Fruit fly (Drosophila melanogaster) whole organism, embryonic: ENCODE data around the gene fw.

ENCODE experiments used
- BEAF-32 ChIP-seq: fragments of 200-800 bp; sonication (Bioruptor generic); optimal IDR thresholded peaks from 3 replicates; lab custom pipeline; 2017; ENCODE audit warnings: missing biosample characterization, missing genetic modification characterization, mild to moderate bottlenecking, moderate library complexity, missing genetic modification reagents
- CG12236 ChIP-seq: fragments of 200-800 bp; sonication (Bioruptor generic); optimal IDR thresholded peaks from 2 replicates; lab custom pipeline; 2016; ENCODE audit warnings: missing biosample characterization, missing genetic modification characterization
- CG12769 ChIP-seq: fragments of 200-800 bp; sonication (Bioruptor generic); optimal IDR thresholded peaks from 2 replicates; lab custom pipeline; 2019; ENCODE audit warnings: missing biosample characterization, mild to moderate bottlenecking, missing genetic modification characterization, moderate library complexity
- CG13287 ChIP-seq: fragments of 200-800 bp; sonication (Bioruptor generic); IDR thresholded peaks from 2 replicates; pipeline ENCODE4 v1.3.6; 2022; ENCODE audit warnings: missing biosample characterization, missing genetic modification characterization; ENCODE audit not compliant: partially characterized antibody
- CG14860 ChIP-seq: fragments of 200-800 bp; sonication (Bioruptor generic); IDR thresholded peaks from 3 replicates; pipeline ENCODE4 v1.3.6; 2022; ENCODE audit warnings: missing biosample characterization, missing genetic modification characterization; ENCODE audit not compliant: partially characterized antibody
- CG16813 ChIP-seq: fragments of 200-800 bp; sonication (Bioruptor generic); IDR thresholded peaks from 3 replicates; pipeline ENCODE4 v1.3.6; 2022; ENCODE audit warnings: missing biosample characterization, missing genetic modification characterization; ENCODE audit not compliant: partially characterized antibody
- CG18011 ChIP-seq: fragments of 200-800 bp; sonication (Bioruptor generic); optimal IDR thresholded peaks from 2 replicates; lab custom pipeline; 2017; ENCODE audit warnings: missing biosample characterization, missing genetic modification characterization, mild to moderate bottlenecking, moderate library complexity, missing genotype
- CG18599 ChIP-seq: fragments of 200-800 bp; sonication (Bioruptor generic); optimal IDR thresholded peaks from 3 replicates; lab custom pipeline; 2017; ENCODE audit warnings: missing biosample characterization, missing genetic modification characterization, mild to moderate bottlenecking, moderate library complexity, missing genetic modification reagents
- CG31441 ChIP-seq: fragments of 200-800 bp; sonication (Bioruptor generic); IDR thresholded peaks from 2 replicates; pipeline ENCODE4 v1.3.6; 2022; ENCODE audit warnings: missing biosample characterization, missing genetic modification characterization
- CG34422 ChIP-seq: fragments of 200-800 bp; sonication (Bioruptor generic); IDR thresholded peaks from 3 replicates; pipeline ENCODE4 v1.3.6; 2022; ENCODE audit warnings: missing biosample characterization, missing genetic modification characterization
- CG4707 ChIP-seq: fragments of 200-800 bp; sonication (Bioruptor generic); optimal IDR thresholded peaks from 2 replicates; lab custom pipeline; 2018; ENCODE audit warnings: missing biosample characterization, mild to moderate bottlenecking, missing genetic modification characterization, moderate library complexity
- CG7963 ChIP-seq: fragments of 200-800 bp; sonication (Bioruptor generic); IDR thresholded peaks from 3 replicates; pipeline ENCODE4 v1.3.6; 2022; ENCODE audit warnings: missing biosample characterization, missing genetic modification characterization; ENCODE audit not compliant: partially characterized antibody
- CG9437 ChIP-seq: fragments of 200-800 bp; sonication (Bioruptor generic); optimal IDR thresholded peaks from 2 replicates; lab custom pipeline; 2018; ENCODE audit warnings: missing biosample characterization, mild to moderate bottlenecking, missing genetic modification characterization
- CTCF ChIP-seq: fragments of 200-800 bp; sonication (Bioruptor generic); optimal IDR thresholded peaks from 2 replicates; lab custom pipeline; 2017; ENCODE audit warnings: missing biosample characterization, mild to moderate bottlenecking, missing genetic modification characterization, moderate library complexity
- Elba2 ChIP-seq: fragments of 200-800 bp; sonication (Bioruptor generic); optimal IDR thresholded peaks from 3 replicates; lab custom pipeline; 2016; ENCODE audit warnings: missing biosample characterization, missing genetic modification characterization
- Gsc ChIP-seq: fragments of 200-800 bp; sonication (Bioruptor generic); IDR thresholded peaks from 2 replicates; pipeline ENCODE4 v1.3.6; 2022; ENCODE audit warnings: missing biosample characterization, missing genetic modification characterization
- HHEX ChIP-seq: fragments of 200-800 bp; sonication (Bioruptor generic); optimal IDR thresholded peaks from 3 replicates; lab custom pipeline; 2017; ENCODE audit warnings: missing biosample characterization, mild to moderate bottlenecking, missing genetic modification characterization, missing genetic modification reagents
- HLH3B ChIP-seq: fragments of 200-800 bp; sonication (Bioruptor generic); IDR thresholded peaks from 2 replicates; pipeline ENCODE4 v1.3.6; 2022; ENCODE audit warnings: missing biosample characterization, missing genetic modification characterization
- MBD-R2 ChIP-seq: fragments of 200-800 bp; sonication (Bioruptor generic); IDR thresholded peaks from 2 replicates; pipeline ENCODE4 v1.3.6; 2022; ENCODE audit warnings: missing biosample characterization, missing genetic modification characterization
- MTF-1 ChIP-seq: fragments of 200-800 bp; sonication (Bioruptor generic); optimal IDR thresholded peaks from 2 replicates; lab custom pipeline; 2018; ENCODE audit warnings: missing biosample characterization, mild to moderate bottlenecking, missing genetic modification characterization, borderline replicate concordance
- Max ChIP-seq: fragments of 200-800 bp; sonication (Bioruptor generic); optimal IDR thresholded peaks from 2 replicates; lab custom pipeline; 2016; ENCODE audit warnings: missing biosample characterization, mild to moderate bottlenecking, missing genetic modification characterization
- Opbp ChIP-seq: fragments of 200-800 bp; sonication (Bioruptor generic); IDR thresholded peaks from 3 replicates; pipeline ENCODE4 v1.3.6; 2022; ENCODE audit warnings: missing biosample characterization, missing genetic modification characterization; ENCODE audit not compliant: partially characterized antibody
- Scr ChIP-seq: fragments of 200-800 bp; sonication (Bioruptor generic); IDR thresholded peaks from 2 replicates; pipeline ENCODE4 v1.3.6; 2022; ENCODE audit warnings: missing biosample characterization, missing genetic modification characterization; ENCODE audit not compliant: partially characterized antibody
- Six4 ChIP-seq: fragments of 200-800 bp; sonication (Bioruptor generic); optimal IDR thresholded peaks from 2 replicates; lab custom pipeline; 2016; ENCODE audit warnings: missing biosample characterization, missing genetic modification characterization
- Sox100B ChIP-seq: fragments of 200-800 bp; sonication (Bioruptor generic); optimal IDR thresholded peaks from 3 replicates; lab custom pipeline; 2018; ENCODE audit warnings: missing biosample characterization, mild to moderate bottlenecking, missing genetic modification characterization
- Ssrp ChIP-seq: fragments of 200-800 bp; sonication (Bioruptor generic); optimal IDR thresholded peaks from 2 replicates; lab custom pipeline; 2018; ENCODE audit warnings: missing biosample characterization, mild to moderate bottlenecking, missing genetic modification characterization, moderate library complexity
- Tbp ChIP-seq: fragments of >200 bp; optimal IDR thresholded peaks from 2 replicates; lab custom pipeline; 2018; ENCODE audit warnings: missing biosample characterization, missing genetic modification characterization
- Xrp1 ChIP-seq: fragments of 200-800 bp; sonication (Bioruptor generic); IDR thresholded peaks from 2 replicates; pipeline ENCODE4 v1.3.6; 2022; ENCODE audit warnings: missing biosample characterization, missing genetic modification characterization
- ash1 ChIP-seq: fragments of 200-800 bp; sonication (Bioruptor generic); optimal IDR thresholded peaks from 2 replicates; lab custom pipeline; 2018; ENCODE audit warnings: missing biosample characterization, mild to moderate bottlenecking, missing genetic modification characterization
- az2 ChIP-seq: fragments of 200-800 bp; sonication (Bioruptor generic); optimal IDR thresholded peaks from 3 replicates; lab custom pipeline; 2016; ENCODE audit warnings: missing biosample characterization, missing genetic modification characterization
- btn ChIP-seq: fragments of 200-800 bp; sonication (Bioruptor generic); optimal IDR thresholded peaks from 2 replicates; lab custom pipeline; 2016; ENCODE audit warnings: missing biosample characterization, missing genetic modification characterization
- crol ChIP-seq: fragments of 200-800 bp; sonication (Bioruptor generic); IDR thresholded peaks from 2 replicates; pipeline ENCODE4 v1.3.6; 2022; ENCODE audit warnings: missing biosample characterization, missing genetic modification characterization
- dm ChIP-seq: fragments of 200-800 bp; sonication (Bioruptor generic); optimal IDR thresholded peaks from 3 replicates; lab custom pipeline; 2016; ENCODE audit warnings: missing biosample characterization, missing genetic modification characterization
- dysf ChIP-seq: fragments of 200-800 bp; sonication (Bioruptor generic); IDR thresholded peaks from 3 replicates; pipeline ENCODE4 v1.3.6; 2022; ENCODE audit warnings: missing biosample characterization, missing genetic modification characterization
- en ChIP-seq: fragments of 200-800 bp; sonication (Bioruptor generic); optimal IDR thresholded peaks from 2 replicates; lab custom pipeline; 2016; ENCODE audit warnings: missing biosample characterization, missing genetic modification characterization
- h ChIP-seq: fragments of >200 bp; optimal IDR thresholded peaks from 2 replicates; lab custom pipeline; 2017
- kah ChIP-seq: fragments of 200-800 bp; sonication (Bioruptor generic); optimal IDR thresholded peaks from 2 replicates; lab custom pipeline; 2018; ENCODE audit warnings: missing biosample characterization, mild to moderate bottlenecking, missing genetic modification characterization
- nerfin-2 ChIP-seq: fragments of 200-800 bp; sonication (Bioruptor generic); IDR thresholded peaks from 2 replicates; pipeline ENCODE4 v1.3.6; 2022; ENCODE audit warnings: missing biosample characterization, missing genetic modification characterization; ENCODE audit not compliant: partially characterized antibody
- otp ChIP-seq: fragments of 200-800 bp; sonication (Bioruptor generic); IDR thresholded peaks from 3 replicates; pipeline ENCODE4, ENCODE4 v1.3.6; 2022; ENCODE audit warnings: missing biosample characterization, missing genetic modification characterization
- pan ChIP-seq, 4 experiments: fragments of >200 bp in 3 of 4; fragments of 200-800 bp in 1 of 4; sonication (Bioruptor generic) in 1 of 4; optimal IDR thresholded peaks in 3 of 4; IDR thresholded peaks in 1 of 4; 2 replicates each; pipeline versions ENCODE4 v1.3.6 to Lab custom; 2017 to 2022; ENCODE audit warnings: missing biosample characterization in 2 of 4, missing genetic modification characterization in 2 of 4, mixed read lengths in 1 of 4
- pzg ChIP-seq: fragments of 200-800 bp; sonication (Bioruptor generic); optimal IDR thresholded peaks from 3 replicates; lab custom pipeline; 2018; ENCODE audit warnings: missing biosample characterization, mild to moderate bottlenecking, missing genetic modification characterization, moderate library complexity
- ro ChIP-seq: fragments of 200-800 bp; sonication (Bioruptor generic); IDR thresholded peaks from 2 replicates; pipeline ENCODE4 v1.3.6; 2022; ENCODE audit warnings: missing biosample characterization, missing genetic modification characterization
- scrt ChIP-seq: fragments of 200-800 bp; sonication (Bioruptor generic); optimal IDR thresholded peaks from 2 replicates; lab custom pipeline; 2018; ENCODE audit warnings: missing biosample characterization, mild to moderate bottlenecking, missing genetic modification characterization, moderate library complexity
- sima ChIP-seq: fragments of 200-800 bp; sonication (Bioruptor generic); optimal IDR thresholded peaks from 2 replicates; lab custom pipeline; 2016; ENCODE audit warnings: missing biosample characterization, missing genetic modification characterization
- slou ChIP-seq: fragments of 200-800 bp; sonication (Bioruptor generic); optimal IDR thresholded peaks from 3 replicates; lab custom pipeline; 2016; ENCODE audit warnings: missing biosample characterization, missing genetic modification characterization
- sna ChIP-seq: fragments of 200-800 bp; sonication (Bioruptor generic); IDR thresholded peaks from 2 replicates; pipeline ENCODE4 v1.3.6; 2022; ENCODE audit warnings: missing biosample characterization, missing genetic modification characterization; ENCODE audit not compliant: partially characterized antibody
- yki ChIP-seq: fragments of >200 bp; optimal IDR thresholded peaks from 3 replicates; lab custom pipeline; 2018

The fw gene

dm6 chrX:12018440-12019101 lies 14.9 kb upstream of the fw start, which contains the start of gene Lsm12a (continued):
- TF ChIP-seq pzg (peak; percentile 53), MBD-R2 (GFP tag; lab: Robert Waterston, UW) (peak; percentile 41), Opbp (GFP tag; lab: Robert Waterston, UW) (peak; percentile 60; the same call in 2 of the 3 replicates), CG18599 (no peak), yki (lab: Kevin White, UChicago) (no peak), CG13287 (peak; percentile 27; the same call in 1 of the 2 replicates)

- TF ChIP-seq ro (GFP tag; lab: Robert Waterston, UW) (no peak), CG12769 (tag; lab: Kevin White, UChicago) (no peak), h (no peak), Scr (GFP tag; lab: Robert Waterston, UW) (peak; percentile 78), CG14860 (peak; percentile 78), Ssrp (tag; lab: Kevin White, UChicago) (no peak), Elba2 (GFP tag; lab: Kevin White, UChicago) (no peak), CG12236 (GFP tag; lab: Kevin White, UChicago) (no peak), CG31441 (GFP tag; lab: Robert Waterston, UW) (no peak), nerfin-2 (GFP tag; lab: Robert Waterston, UW) (peak; percentile 69), btn (GFP tag; lab: Kevin White, UChicago) (no peak), kah (GFP tag; lab: Kevin White, UChicago) (no peak), CG4707 (no peak), HLH3B (GFP tag; lab: Robert Waterston, UW) (no peak), dysf (GFP tag; lab: Robert Waterston, UW) (no peak), dm (no peak), sima (GFP tag; lab: Kevin White, UChicago) (no peak), CG7963 (peak; percentile 63; the same call in 2 of the 3 replicates), CG16813 (peak; percentile 83), CG34422 (no peak), CG18011 (GFP tag; lab: Kevin White, UChicago) (no peak), CTCF (GFP tag; lab: Kevin White, UChicago) (no peak), sna (GFP tag; lab: Robert Waterston, UW) (peak; percentile 70), MTF-1 (GFP tag; lab: Kevin White, UChicago) (no peak), BEAF-32 (peak; percentile 74), Sox100B (no peak), Opbp (GFP tag; lab: Robert Waterston, UW) (peak; percentile 79), Xrp1 (GFP tag; lab: Robert Waterston, UW) (no peak), az2 (GFP tag; lab: Kevin White, UChicago) (no peak), ash1 (GFP tag; lab: Kevin White, UChicago) (no peak), Six4 (GFP tag; lab: Kevin White, UChicago) (no peak), CG9437 (GFP tag; lab: Kevin White, UChicago) (no peak), crol (GFP tag; lab: Robert Waterston, UW) (no peak), pan (optimal IDR thresholded peaks at IDR 0.05; lab: Kevin White, UChicago) (no peak), pan (GFP tag; optimal IDR thresholded peaks at IDR 0.05 in 1 of 2, IDR thresholded peaks at IDR 0.05 in 1 of 2) (no peak), en (GFP tag; lab: Kevin White, UChicago) (no peak), yki (lab: Kevin White, UChicago) (no peak), Max (GFP tag; lab: Kevin White, UChicago) (no peak), slou (GFP tag; lab: Kevin White, UChicago) (no peak), Gsc (GFP tag; lab: Robert Waterston, UW) (no peak), scrt (no peak), otp (GFP tag; lab: Robert Waterston, UW) (no peak), HHEX (GFP tag; lab: Kevin White, UChicago) (no peak), Tbp (GFP tag; lab: Kevin White, UChicago) (no peak)
These were observed 14.2 kb upstream of the fw start, which contains the start of gene Chrac-16 for dm6 chrX:12017815-12018439. Gene Chrac-16 (minus strand): TSS chrX:12017961.
